Fruit fly (Drosophila melanogaster) whole organism, wandering third instar larva: ENCODE data around the gene Syx8.

Source experiments
- CG32264 ChIP-seq: fragments of 200-800 bp; sonication (Bioruptor generic); optimal IDR thresholded peaks from 2 replicates; lab custom pipeline; 2016; ENCODE audit warnings: missing biosample characterization, missing genetic modification characterization
- GATAd ChIP-seq: sonication (Bioruptor generic); optimal IDR thresholded peaks from 2 replicates; lab custom pipeline; 2016; ENCODE audit warnings: missing biosample characterization, missing genetic modification characterization
- Hr83 ChIP-seq: fragments of 200-300 bp; sonication (Bioruptor generic); optimal IDR thresholded peaks from 2 replicates; lab custom pipeline; 2016; ENCODE audit warnings: missing biosample characterization, mild to moderate bottlenecking, missing genetic modification characterization, moderate library complexity; ENCODE audit not compliant: poor library complexity, severe bottlenecking
- Mio ChIP-seq: sonication (Bioruptor generic); optimal IDR thresholded peaks from 2 replicates; lab custom pipeline; 2016; ENCODE audit warnings: missing biosample characterization, missing genetic modification characterization
- Myc ChIP-seq: fragments of >200 bp; optimal IDR thresholded peaks from 2 replicates; lab custom pipeline; 2017
- OdsH ChIP-seq: fragments of 200-800 bp; sonication (Bioruptor generic); optimal IDR thresholded peaks from 2 replicates; lab custom pipeline; 2016; ENCODE audit warnings: missing biosample characterization, mild to moderate bottlenecking, missing genetic modification characterization
- lola ChIP-seq: fragments of >200 bp; optimal IDR thresholded peaks from 2 replicates; lab custom pipeline; 2017; ENCODE audit warnings: missing biosample characterization, missing genetic modification characterization
- psq ChIP-seq: fragments of 200-800 bp; sonication (Bioruptor generic); optimal IDR thresholded peaks from 3 replicates; lab custom pipeline; 2017; ENCODE audit warnings: missing biosample characterization, mild to moderate bottlenecking, missing genetic modification characterization, moderate library complexity

DNA sequence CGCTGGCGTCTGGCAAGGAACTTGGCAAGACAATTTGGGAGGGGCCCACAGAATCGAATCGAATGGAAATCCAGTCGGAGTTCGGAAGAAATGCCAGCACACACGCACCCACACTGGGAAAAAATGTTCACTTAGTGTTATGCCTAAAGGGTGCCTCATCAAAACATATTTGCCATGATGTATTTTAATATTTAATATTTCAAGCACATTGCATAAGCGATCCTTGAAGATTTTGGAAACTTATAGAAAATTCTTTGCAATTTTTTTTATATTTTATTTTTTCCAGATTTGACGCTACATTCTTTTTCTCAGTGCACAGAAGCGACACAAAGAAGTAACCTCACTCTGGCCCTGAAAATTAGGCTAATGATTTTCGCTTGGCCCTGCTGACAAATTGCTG lies 20.8 kb downstream of the Syx8 start:
- TF ChIP-seq Myc (lab: Kevin White, UChicago) (no peak), GATAd (GFP tag; lab: Kevin White, UChicago) (no peak), OdsH (GFP tag; lab: Kevin White, UChicago) (no peak), psq (GFP tag; lab: Kevin White, UChicago) (no peak), lola (GFP tag; lab: Kevin White, UChicago) (no peak), Hr83 (GFP tag; lab: Kevin White, UChicago) (no peak), CG32264 (GFP tag; lab: Kevin White, UChicago) (no peak), Mio (no peak)
